Worm (Caenorhabditis elegans): ENCODE data around the gene C04E7.5.
"Not testable (repeated sequence)": the region's sequence is repeated elsewhere in the genome, so short reads cannot be mapped to it uniquely, and the experiment has no call there.

DNA sequence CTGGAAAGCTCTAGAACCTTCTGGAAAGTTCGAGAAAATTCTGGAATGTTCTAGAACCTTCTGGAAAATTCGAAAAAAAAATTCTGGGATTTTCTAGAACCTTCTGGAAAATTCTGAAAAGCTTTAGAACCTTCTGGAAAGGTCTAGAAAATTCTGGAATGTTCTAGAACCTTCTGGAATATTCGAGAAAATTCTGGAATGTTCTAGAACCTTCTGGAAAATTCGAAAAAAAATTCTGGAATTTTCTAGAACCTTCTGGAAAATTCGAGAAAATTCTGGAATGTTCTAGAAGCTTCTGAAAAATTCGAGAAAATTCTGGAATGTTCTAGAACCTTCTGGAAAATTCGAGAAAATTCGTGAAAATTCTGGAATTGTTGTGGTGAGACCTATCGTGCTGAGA is 29.7 kb upstream of the C04E7.5 start:
- not testable (repeated sequence) for TF ChIP-seq Y67H2A.10 (GFP tag; conservative IDR thresholded peaks at IDR 0.05); F57A8.1 (GFP tag; optimal IDR thresholded peaks at IDR 0.05); Y95B8A.8 (GFP tag; IDR thresholded peaks at IDR 0.05); F49E8.2 (tag; optimal IDR thresholded peaks at IDR 0.05; ENCODE audit: insufficient read depth); sptf-2 (GFP tag; optimal IDR thresholded peaks at IDR 0.05); chd-7 (tag; optimal IDR thresholded peaks at IDR 0.05); let-607 (tag; optimal IDR thresholded peaks at IDR 0.05)
- peak; percentile 47 for TF ChIP-seq madf-6 (GFP tag; IDR thresholded peaks at IDR 0.05)

Measured in whole organism, young adult.